Fruit fly (Drosophila melanogaster) whole organism, embryonic: Measurements from ENCODE around the gene CG9483.
A peak's percentile ranks its signal among the peaks of the same experiment; 100 is the strongest.

Experiments
- Awh ChIP-seq: fragments of 200-800 bp; sonication (Bioruptor generic); IDR thresholded peaks from 2 replicates; pipeline ENCODE4, ENCODE4 v1.3.6; 2022; ENCODE audit warnings: missing biosample characterization, missing genetic modification characterization
- BtbVII ChIP-seq: fragments of 200-800 bp; sonication (Bioruptor generic); optimal IDR thresholded peaks from 3 replicates; lab custom pipeline; 2017; ENCODE audit warnings: missing biosample characterization, mild to moderate bottlenecking, missing genetic modification characterization
- Bteb2 ChIP-seq: fragments of 200-800 bp; sonication (Bioruptor generic); optimal IDR thresholded peaks from 2 replicates; lab custom pipeline; 2016; ENCODE audit warnings: missing biosample characterization, missing genetic modification characterization
- CG10274 ChIP-seq: fragments of 200-800 bp; sonication (Bioruptor generic); optimal IDR thresholded peaks from 3 replicates; lab custom pipeline; 2017; ENCODE audit warnings: missing biosample characterization, mild to moderate bottlenecking, missing genetic modification characterization
- CG10979 ChIP-seq: fragments of 200-800 bp; sonication (Bioruptor generic); optimal IDR thresholded peaks from 2 replicates; lab custom pipeline; 2018; ENCODE audit warnings: missing biosample characterization, mild to moderate bottlenecking, missing genetic modification characterization, moderate library complexity
- CG11696 ChIP-seq: fragments of 200-800 bp; sonication (Bioruptor generic); IDR thresholded peaks from 2 replicates; pipeline ENCODE4 v1.3.6; 2022; ENCODE audit warnings: missing biosample characterization, missing genetic modification characterization
- CG11723 ChIP-seq: fragments of 200-800 bp; sonication (Bioruptor generic); optimal IDR thresholded peaks from 2 replicates; lab custom pipeline; 2017; ENCODE audit warnings: missing biosample characterization, mild to moderate bottlenecking, missing genetic modification characterization
- CG12659 ChIP-seq: fragments of 200-800 bp; sonication (Bioruptor generic); optimal IDR thresholded peaks from 3 replicates; lab custom pipeline; 2017; ENCODE audit warnings: mild to moderate bottlenecking, missing biosample characterization, missing genetic modification reagents, missing genetic modification characterization
- CG13123 ChIP-seq: fragments of 200-800 bp; sonication (Bioruptor generic); optimal IDR thresholded peaks from 2 replicates; lab custom pipeline; 2016; ENCODE audit warnings: missing biosample characterization, missing genetic modification characterization
- CG13424 ChIP-seq: fragments of 200-800 bp; sonication (Bioruptor generic); optimal IDR thresholded peaks from 2 replicates; lab custom pipeline; 2019; ENCODE audit warnings: missing biosample characterization, mild to moderate bottlenecking, missing genetic modification characterization, moderate library complexity
- CG17359 ChIP-seq: fragments of 200-800 bp; sonication (Bioruptor generic); optimal IDR thresholded peaks from 3 replicates; lab custom pipeline; 2018; ENCODE audit warnings: missing biosample characterization, mild to moderate bottlenecking, missing genetic modification characterization, moderate library complexity
- CG17385 ChIP-seq: fragments of 200-800 bp; sonication (Bioruptor generic); optimal IDR thresholded peaks from 3 replicates; lab custom pipeline; 2018; ENCODE audit warnings: missing biosample characterization, mild to moderate bottlenecking, missing genetic modification characterization
- CG2120 ChIP-seq: fragments of 200-800 bp; sonication (Bioruptor generic); optimal IDR thresholded peaks from 3 replicates; lab custom pipeline; 2016; ENCODE audit warnings: missing biosample characterization, missing genetic modification characterization
- CG2889 ChIP-seq: fragments of 200-800 bp; sonication (Bioruptor generic); IDR thresholded peaks from 3 replicates; pipeline ENCODE4 v1.3.6; 2022; ENCODE audit warnings: missing biosample characterization, missing genetic modification characterization
- CG3838 ChIP-seq: fragments of 200-800 bp; sonication (Bioruptor generic); optimal IDR thresholded peaks from 3 replicates; lab custom pipeline; 2016; ENCODE audit warnings: missing biosample characterization, missing genetic modification characterization
- CG4282 ChIP-seq: fragments of 200-800 bp; sonication (Bioruptor generic); optimal IDR thresholded peaks from 2 replicates; lab custom pipeline; 2016; ENCODE audit warnings: missing biosample characterization, missing genetic modification characterization
- CG4707 ChIP-seq: fragments of 200-800 bp; sonication (Bioruptor generic); optimal IDR thresholded peaks from 2 replicates; lab custom pipeline; 2018; ENCODE audit warnings: missing biosample characterization, mild to moderate bottlenecking, missing genetic modification characterization, moderate library complexity
- CG5245 ChIP-seq: fragments of 200-800 bp; sonication (Bioruptor generic); optimal IDR thresholded peaks from 3 replicates; lab custom pipeline; 2016; ENCODE audit warnings: missing biosample characterization, missing genetic modification characterization
- CG6854 ChIP-seq: fragments of 200-800 bp; sonication (Bioruptor generic); optimal IDR thresholded peaks from 3 replicates; lab custom pipeline; 2017; ENCODE audit warnings: missing biosample characterization, mild to moderate bottlenecking, missing genetic modification characterization
- CG7987 ChIP-seq: fragments of 200-800 bp; sonication (Bioruptor generic); optimal IDR thresholded peaks from 2 replicates; lab custom pipeline; 2018; ENCODE audit warnings: missing biosample characterization, mild to moderate bottlenecking, missing genetic modification characterization, moderate library complexity
- CG8924 ChIP-seq: fragments of 200-800 bp; optimal IDR thresholded peaks from 3 replicates; lab custom pipeline; 2019; ENCODE audit warnings: missing biosample characterization, mild to moderate bottlenecking, missing genetic modification characterization, moderate library complexity
- CG9932 ChIP-seq: fragments of 200-800 bp; sonication (Bioruptor generic); IDR thresholded peaks from 2 replicates; pipeline ENCODE4 v1.3.6; 2022; ENCODE audit warnings: missing biosample characterization, missing genetic modification characterization
- Chrac-16 ChIP-seq: fragments of 200-800 bp; sonication (Bioruptor generic); optimal IDR thresholded peaks from 3 replicates; lab custom pipeline; 2016; ENCODE audit warnings: missing biosample characterization, missing genetic modification characterization
- D ChIP-seq, 2 experiments: fragments of 200-800 bp in 1 of 2; fragments of >200 bp in 1 of 2; sonication (Bioruptor generic) in 1 of 2; optimal IDR thresholded peaks; 2 replicates in 1 of 2; 3 replicates in 1 of 2; lab custom pipeline; 2017; ENCODE audit warnings: mild to moderate bottlenecking in 1 of 2, missing biosample characterization in 1 of 2, missing genetic modification characterization in 1 of 2, missing genetic modification reagents in 1 of 2
- Doc3 ChIP-seq: fragments of 200-800 bp; sonication (Bioruptor generic); IDR thresholded peaks from 3 replicates; pipeline ENCODE4 v1.3.6; 2022; ENCODE audit warnings: missing biosample characterization, missing genetic modification characterization; ENCODE audit not compliant: partially characterized antibody
- ERR ChIP-seq: fragments of 200-800 bp; sonication (Bioruptor generic); optimal IDR thresholded peaks from 2 replicates; lab custom pipeline; 2016; ENCODE audit warnings: missing biosample characterization, missing genetic modification characterization
- Eip74EF ChIP-seq, 2 experiments: fragments of 200-800 bp in 1 of 2; fragments of >200 bp in 1 of 2; sonication (Bioruptor generic) in 1 of 2; optimal IDR thresholded peaks; 2 replicates each; lab custom pipeline; 2017 to 2019; ENCODE audit warnings: missing biosample characterization in 2 of 2, missing genetic modification characterization in 2 of 2, mild to moderate bottlenecking in 1 of 2, moderate library complexity in 1 of 2
- HLH54F ChIP-seq: fragments of 200-800 bp; sonication (Bioruptor generic); optimal IDR thresholded peaks from 3 replicates; lab custom pipeline; 2016; ENCODE audit warnings: missing biosample characterization, missing genetic modification characterization
- HLHmδ ChIP-seq: fragments of 200-800 bp; sonication (Bioruptor generic); optimal IDR thresholded peaks from 2 replicates; lab custom pipeline; 2018; ENCODE audit warnings: missing biosample characterization, mild to moderate bottlenecking, missing genetic modification characterization, moderate library complexity
- Hmr ChIP-seq: fragments of 200-800 bp; sonication (Bioruptor generic); optimal IDR thresholded peaks from 3 replicates; lab custom pipeline; 2017; ENCODE audit warnings: mild to moderate bottlenecking, missing biosample characterization, missing genetic modification reagents, missing genetic modification characterization
- Meics ChIP-seq: fragments of 200-800 bp; sonication (Bioruptor generic); optimal IDR thresholded peaks from 2 replicates; lab custom pipeline; 2017; ENCODE audit warnings: missing biosample characterization, mild to moderate bottlenecking, missing genetic modification characterization
- Neu2 ChIP-seq: fragments of 200-800 bp; sonication (Bioruptor generic); optimal IDR thresholded peaks from 3 replicates; lab custom pipeline; 2016; ENCODE audit warnings: missing biosample characterization, missing genetic modification characterization, borderline replicate concordance
- Pdp1 ChIP-seq, 2 experiments: fragments of 200-800 bp; sonication (Bioruptor generic); optimal IDR thresholded peaks; 3 replicates each; lab custom pipeline; 2016; ENCODE audit warnings: missing biosample characterization in 2 of 2, missing genetic modification characterization in 2 of 2, mild to moderate bottlenecking in 1 of 2, moderate library complexity in 1 of 2
- Side ChIP-seq: fragments of 200-800 bp; sonication (Bioruptor generic); optimal IDR thresholded peaks from 2 replicates; lab custom pipeline; 2016; ENCODE audit warnings: missing biosample characterization, missing genetic modification characterization
- Sry-δ ChIP-seq: fragments of 200-800 bp; sonication (Bioruptor generic); optimal IDR thresholded peaks from 2 replicates; lab custom pipeline; 2016; ENCODE audit warnings: missing biosample characterization, missing genetic modification characterization
- Stat92E ChIP-seq, 3 experiments: fragments of >200 bp in 2 of 3; fragments of 200-800 bp in 1 of 3; sonication (Bioruptor generic) in 1 of 3; optimal IDR thresholded peaks; 2 replicates each; lab custom pipeline; 2017 to 2019; ENCODE audit warnings: missing biosample characterization in 3 of 3, missing genetic modification characterization in 3 of 3, mild to moderate bottlenecking in 1 of 3, moderate library complexity in 1 of 3
- az2 ChIP-seq: fragments of 200-800 bp; sonication (Bioruptor generic); optimal IDR thresholded peaks from 3 replicates; lab custom pipeline; 2016; ENCODE audit warnings: missing biosample characterization, missing genetic modification characterization
- cas ChIP-seq: fragments of 200-800 bp; sonication (Bioruptor generic); IDR thresholded peaks from 2 replicates; pipeline ENCODE4 v1.3.6; 2022; ENCODE audit warnings: missing biosample characterization, missing genetic modification characterization
- fd102C ChIP-seq: fragments of 200-800 bp; sonication (Bioruptor generic); optimal IDR thresholded peaks from 2 replicates; lab custom pipeline; 2018; ENCODE audit warnings: missing biosample characterization, mild to moderate bottlenecking, missing genetic modification characterization, moderate library complexity
- gcm ChIP-seq: fragments of 200-800 bp; sonication (Bioruptor generic); optimal IDR thresholded peaks from 2 replicates; lab custom pipeline; 2019; ENCODE audit warnings: missing biosample characterization, mild to moderate bottlenecking, missing genetic modification characterization, moderate library complexity
- lilli ChIP-seq: fragments of 200-800 bp; sonication (Bioruptor generic); optimal IDR thresholded peaks from 3 replicates; lab custom pipeline; 2016; ENCODE audit warnings: missing biosample characterization, missing genetic modification characterization
- mam ChIP-seq: fragments of 200-800 bp; sonication (Bioruptor generic); optimal IDR thresholded peaks from 3 replicates; lab custom pipeline; 2016; ENCODE audit warnings: missing biosample characterization, missing genetic modification characterization
- odd ChIP-seq: fragments of 200-800 bp; sonication (Bioruptor generic); optimal IDR thresholded peaks from 2 replicates; lab custom pipeline; 2017; ENCODE audit warnings: missing biosample characterization, mild to moderate bottlenecking, missing genetic modification characterization
- phol ChIP-seq: fragments of 200-800 bp; sonication (Bioruptor generic); optimal IDR thresholded peaks from 3 replicates; lab custom pipeline; 2018; ENCODE audit warnings: missing biosample characterization, mild to moderate bottlenecking, missing genetic modification characterization, moderate library complexity
- run ChIP-seq: fragments of 200-800 bp; sonication (Bioruptor generic); optimal IDR thresholded peaks from 3 replicates; lab custom pipeline; 2018; ENCODE audit warnings: missing biosample characterization, mild to moderate bottlenecking, missing genetic modification characterization
- sd ChIP-seq: fragments of 200-800 bp; sonication (Bioruptor generic); optimal IDR thresholded peaks from 3 replicates; lab custom pipeline; 2018; ENCODE audit warnings: missing biosample characterization, mild to moderate bottlenecking, missing genetic modification characterization, moderate library complexity
- sob ChIP-seq: fragments of 200-800 bp; sonication (Bioruptor generic); IDR thresholded peaks from 2 replicates; pipeline ENCODE4 v1.3.6; 2022; ENCODE audit warnings: missing biosample characterization, missing genetic modification characterization
- tap ChIP-seq: fragments of 200-800 bp; optimal IDR thresholded peaks from 3 replicates; lab custom pipeline; 2019; ENCODE audit warnings: missing biosample characterization, mild to moderate bottlenecking, missing genetic modification characterization, moderate library complexity
- tup ChIP-seq: fragments of 200-800 bp; sonication (Bioruptor generic); optimal IDR thresholded peaks from 2 replicates; lab custom pipeline; 2016; ENCODE audit warnings: missing biosample characterization, mild to moderate bottlenecking, missing genetic modification characterization, moderate library complexity

The CG9483 gene

DNA sequence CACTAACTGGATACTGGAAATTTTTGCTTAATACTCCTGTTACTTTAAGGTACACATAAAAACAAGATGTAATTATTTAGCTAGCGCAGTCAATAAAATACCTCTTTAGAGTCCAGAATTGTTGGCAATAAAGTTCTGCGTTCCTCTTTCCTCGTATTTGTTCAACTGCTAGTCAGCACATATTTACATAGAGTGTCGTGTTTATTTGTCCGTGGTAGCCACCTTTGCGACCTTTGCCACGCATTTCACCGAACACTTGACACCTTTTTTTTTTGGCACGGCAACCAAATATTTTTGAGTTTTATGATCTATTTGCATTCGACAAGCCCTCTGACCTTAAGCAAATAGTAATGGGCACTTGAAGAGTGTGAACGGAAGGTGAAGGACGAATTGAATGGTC is 20.6 kb upstream of the CG9483 start (continued):
- peak; percentile 36 for TF ChIP-seq Chrac-16
- no peak for TF ChIP-seq cas (GFP tag; lab: Robert Waterston, UW)
- peak; percentile 68 for TF ChIP-seq BtbVII (GFP tag; lab: Kevin White, UChicago)
- peak; percentile 79 for TF ChIP-seq sob (GFP tag; lab: Robert Waterston, UW)
- peak; percentile 0 for TF ChIP-seq CG10274 (GFP tag; lab: Kevin White, UChicago)
- TF ChIP-seq Awh (GFP tag; lab: Robert Waterston, UW), result peak; percentile 76; the same call in 1 of the 2 replicates
- TF ChIP-seq CG10979 (tag; lab: Kevin White, UChicago), result peak; percentile 46
- TF ChIP-seq gcm (GFP tag; lab: Kevin White, UChicago), result peak; percentile 88
- peak; percentile 16 to 52 for TF ChIP-seq Pdp1 (GFP tag; optimal IDR thresholded peaks at IDR 0.05; lab: Kevin White, UChicago)
- no peak for TF ChIP-seq Eip74EF (GFP tag; optimal IDR thresholded peaks at IDR 0.05; lab: Kevin White, UChicago)
- no peak for TF ChIP-seq tap
- TF ChIP-seq sd (tag; lab: Kevin White, UChicago), result peak; percentile 24
- peak; percentile 48 for TF ChIP-seq CG3838 (GFP tag; lab: Kevin White, UChicago)
- peak; percentile 40 for TF ChIP-seq CG5245 (GFP tag; lab: Kevin White, UChicago)
- TF ChIP-seq az2 (GFP tag; lab: Kevin White, UChicago), result peak; percentile 46
- TF ChIP-seq HLHmδ (GFP tag; lab: Kevin White, UChicago), result peak; percentile 29
- TF ChIP-seq Doc3 (GFP tag; lab: Robert Waterston, UW), result no peak
- peak; percentile 36; the same call in 1 of the 2 replicates for TF ChIP-seq CG9932 (GFP tag; lab: Robert Waterston, UW)
- peak; percentile 70 for TF ChIP-seq CG7987 (GFP tag; lab: Kevin White, UChicago)
- TF ChIP-seq CG11696 (GFP tag; lab: Robert Waterston, UW), result peak; percentile 21; the same call in 1 of the 2 replicates
- TF ChIP-seq tup (GFP tag; lab: Kevin White, UChicago), result peak; percentile 72
- TF ChIP-seq Hmr, result peak; percentile 93
- TF ChIP-seq CG4282 (GFP tag; lab: Kevin White, UChicago), result peak; percentile 40
- TF ChIP-seq CG2120, result peak; percentile 86
- TF ChIP-seq CG13123 (GFP tag; lab: Kevin White, UChicago), result peak; percentile 94
- peak; percentile 67 for TF ChIP-seq CG13424 (tag; lab: Kevin White, UChicago)
- TF ChIP-seq ERR, result peak; percentile 40
- TF ChIP-seq fd102C (GFP tag; lab: Kevin White, UChicago), result peak; percentile 100
- peak; percentile 88 for TF ChIP-seq CG4707 (GFP tag; lab: Kevin White, UChicago)
- TF ChIP-seq HLH54F (GFP tag; lab: Kevin White, UChicago), result peak; percentile 79
- TF ChIP-seq CG17359 (tag; lab: Kevin White, UChicago), result peak; percentile 38
- peak; percentile 74 for TF ChIP-seq CG11723 (GFP tag; lab: Kevin White, UChicago)
- TF ChIP-seq CG2889 (GFP tag; lab: Robert Waterston, UW), result peak; percentile 26; the same call in 1 of the 3 replicates
- TF ChIP-seq odd, result peak; percentile 87
- TF ChIP-seq phol (tag; lab: Kevin White, UChicago), result no peak
- no peak for TF ChIP-seq D (optimal IDR thresholded peaks at IDR 0.05; lab: Kevin White, UChicago)
- peak; percentile 67 for TF ChIP-seq D (GFP tag; optimal IDR thresholded peaks at IDR 0.05; lab: Kevin White, UChicago)
- peak; percentile 80 for TF ChIP-seq Side (GFP tag; lab: Kevin White, UChicago)
- TF ChIP-seq Meics, result peak; percentile 60
- TF ChIP-seq Stat92E (GFP tag; optimal IDR thresholded peaks at IDR 0.05; lab: Kevin White, UChicago), result no peak
- peak; percentile 86 for TF ChIP-seq Neu2
- TF ChIP-seq CG12659 (GFP tag; lab: Kevin White, UChicago), result peak; percentile 74
- TF ChIP-seq Sry-δ (GFP tag; lab: Kevin White, UChicago), result peak; percentile 29
- TF ChIP-seq CG6854 (GFP tag; lab: Kevin White, UChicago), result peak; percentile 50
- peak; percentile 67 for TF ChIP-seq lilli (GFP tag; lab: Kevin White, UChicago)
- TF ChIP-seq mam, result peak; percentile 49
- TF ChIP-seq run (tag; lab: Kevin White, UChicago), result no peak
- peak; percentile 57 for TF ChIP-seq CG17385
- TF ChIP-seq Bteb2 (GFP tag; lab: Kevin White, UChicago), result peak; percentile 59
- TF ChIP-seq CG8924 (tag; lab: Kevin White, UChicago), result peak; percentile 84
